Worm (Caenorhabditis elegans) whole organism, late embryonic: ENCODE results near the gene C06C3.12.

Source experiments
- K02D7.2 ChIP-seq: sonication (generic microtip); optimal IDR thresholded peaks from 2 replicates; lab custom pipeline; 2017; ENCODE audit warnings: mild to moderate bottlenecking, missing genetic modification characterization, missing compliant biosample characterization
- ama-1 ChIP-seq: fragments of 150-350 bp; optimal IDR thresholded peaks from 2 replicates; lab custom pipeline; 2014
- ceh-14 ChIP-seq: sonication (generic microtip); optimal IDR thresholded peaks from 2 replicates; lab custom pipeline; 2016; ENCODE audit warnings: missing genotype, missing genetic modification characterization, missing compliant biosample characterization
- ceh-9 ChIP-seq: sonication (generic microtip); optimal IDR thresholded peaks from 2 replicates; lab custom pipeline; 2016; ENCODE audit warnings: mild to moderate bottlenecking, missing genetic modification characterization, inconsistent platforms, missing compliant biosample characterization
- dve-1 ChIP-seq: sonication (generic microtip); optimal IDR thresholded peaks from 2 replicates; lab custom pipeline; 2017; ENCODE audit warnings: antibody characterized with exemption, mild to moderate bottlenecking, missing genetic modification characterization, missing compliant biosample characterization
- eyg-1 ChIP-seq: sonication (generic microtip); optimal IDR thresholded peaks from 2 replicates; lab custom pipeline; 2016; ENCODE audit warnings: missing genotype, missing genetic modification characterization, missing compliant biosample characterization
- fkh-10 ChIP-seq: fragments of 150-350 bp; optimal IDR thresholded peaks from 2 replicates; lab custom pipeline; 2014; ENCODE audit warnings: missing biosample characterization, missing genetic modification reagents, missing genetic modification characterization
- fkh-6 ChIP-seq: sonication (generic microtip); optimal IDR thresholded peaks from 2 replicates; lab custom pipeline; 2016; ENCODE audit warnings: missing genetic modification characterization, missing compliant biosample characterization
- hlh-30 ChIP-seq: sonication (generic microtip); optimal IDR thresholded peaks from 2 replicates; lab custom pipeline; 2017; ENCODE audit warnings: antibody characterized with exemption, missing genetic modification characterization, missing compliant biosample characterization; ENCODE audit not compliant: insufficient read depth
- nfya-1 ChIP-seq: sonication (generic microtip); optimal IDR thresholded peaks from 2 replicates; lab custom pipeline; 2017; ENCODE audit warnings: missing genetic modification characterization, mild to moderate bottlenecking, missing compliant biosample characterization, antibody characterized with exemption, moderate library complexity
- pha-4 ChIP-seq: fragments of 150-350 bp; optimal IDR thresholded peaks from 2 replicates; lab custom pipeline; 2018; ENCODE audit warnings: missing biosample characterization, missing genetic modification reagents, missing genetic modification characterization
- ztf-16 ChIP-seq: sonication (generic microtip); optimal IDR thresholded peaks from 2 replicates; lab custom pipeline; 2017; ENCODE audit warnings: missing genetic modification characterization, missing compliant biosample characterization

- TF ChIP-seq eyg-1 (tag; lab: Kevin White, UChicago), result no peak
- no peak for TF ChIP-seq ceh-14 (tag; lab: Kevin White, UChicago)
- no peak for TF ChIP-seq hlh-30 (tag; lab: Kevin White, UChicago)
- no peak for TF ChIP-seq pha-4
- no peak for TF ChIP-seq fkh-6
- TF ChIP-seq dve-1, result no peak
- TF ChIP-seq nfya-1, result no peak
- no peak for TF ChIP-seq ceh-9 (tag; lab: Kevin White, UChicago)
- TF ChIP-seq K02D7.2 (tag; lab: Kevin White, UChicago), result no peak
- TF ChIP-seq ztf-16 (tag; lab: Kevin White, UChicago), result no peak
- TF ChIP-seq ama-1 (lab: Kevin White, UChicago), result no peak
- TF ChIP-seq fkh-10 (GFP tag; lab: Kevin White, UChicago), result no peak
Measured at ce11 chrII:9374807-9375206, at the start of gene C06C3.12.
